Fruit fly (Drosophila melanogaster) whole organism, embryonic: ENCODE results near the gene CG34303.

Experiments used
- Ada2b ChIP-seq: fragments of 200-800 bp; sonication (Bioruptor generic); IDR thresholded peaks from 2 replicates; pipeline ENCODE4 v1.3.6; 2022; ENCODE audit warnings: missing biosample characterization, missing genetic modification characterization
- Adf1 ChIP-seq: fragments of 200-800 bp; sonication (Bioruptor generic); IDR thresholded peaks from 2 replicates; pipeline ENCODE4 v1.3.6; 2022; ENCODE audit warnings: missing biosample characterization, missing genetic modification characterization
- Antp ChIP-seq: fragments of 200-800 bp; sonication (Bioruptor generic); optimal IDR thresholded peaks from 3 replicates; lab custom pipeline; 2016; ENCODE audit warnings: missing biosample characterization, missing genetic modification characterization
- Blimp-1 ChIP-seq: fragments of 200-800 bp; sonication (Bioruptor generic); optimal IDR thresholded peaks from 3 replicates; lab custom pipeline; 2018; ENCODE audit warnings: missing biosample characterization, missing genetic modification characterization, mild to moderate bottlenecking, moderate library complexity, missing genetic modification reagents
- CG10543 ChIP-seq: fragments of 200-800 bp; sonication (Bioruptor generic); optimal IDR thresholded peaks from 3 replicates; lab custom pipeline; 2017; ENCODE audit warnings: missing biosample characterization, mild to moderate bottlenecking, missing genetic modification characterization, moderate library complexity
- CG10979 ChIP-seq: fragments of 200-800 bp; sonication (Bioruptor generic); optimal IDR thresholded peaks from 2 replicates; lab custom pipeline; 2018; ENCODE audit warnings: missing biosample characterization, mild to moderate bottlenecking, missing genetic modification characterization, moderate library complexity
- CG11398 ChIP-seq: fragments of 200-800 bp; sonication (Bioruptor generic); optimal IDR thresholded peaks from 2 replicates; lab custom pipeline; 2016; ENCODE audit warnings: missing biosample characterization, missing genetic modification characterization
- CG11504 ChIP-seq: fragments of 200-800 bp; sonication (Bioruptor generic); optimal IDR thresholded peaks from 3 replicates; lab custom pipeline; 2019; ENCODE audit warnings: missing biosample characterization, mild to moderate bottlenecking, missing genetic modification characterization, moderate library complexity
- CG12769 ChIP-seq: fragments of 200-800 bp; sonication (Bioruptor generic); optimal IDR thresholded peaks from 2 replicates; lab custom pipeline; 2019; ENCODE audit warnings: missing biosample characterization, mild to moderate bottlenecking, missing genetic modification characterization, moderate library complexity
- CG13287 ChIP-seq: fragments of 200-800 bp; sonication (Bioruptor generic); IDR thresholded peaks from 2 replicates; pipeline ENCODE4 v1.3.6; 2022; ENCODE audit warnings: missing biosample characterization, missing genetic modification characterization; ENCODE audit not compliant: partially characterized antibody
- CG13424 ChIP-seq: fragments of 200-800 bp; sonication (Bioruptor generic); optimal IDR thresholded peaks from 2 replicates; lab custom pipeline; 2019; ENCODE audit warnings: missing biosample characterization, mild to moderate bottlenecking, missing genetic modification characterization, moderate library complexity
- CG14014 ChIP-seq: fragments of 200-800 bp; sonication (Bioruptor generic); IDR thresholded peaks from 2 replicates; pipeline ENCODE4 v1.3.6; 2022; ENCODE audit warnings: missing biosample characterization, missing genetic modification characterization
- CG1832 ChIP-seq: fragments of 200-800 bp; sonication (Bioruptor generic); optimal IDR thresholded peaks from 2 replicates; lab custom pipeline; 2017; ENCODE audit warnings: missing biosample characterization, mild to moderate bottlenecking, missing genetic modification characterization, inconsistent platforms
- CG2120 ChIP-seq: fragments of 200-800 bp; sonication (Bioruptor generic); optimal IDR thresholded peaks from 3 replicates; lab custom pipeline; 2016; ENCODE audit warnings: missing biosample characterization, missing genetic modification characterization
- CG2678 ChIP-seq: fragments of 200-800 bp; sonication (Bioruptor generic); optimal IDR thresholded peaks from 3 replicates; lab custom pipeline; 2019; ENCODE audit warnings: missing biosample characterization, mild to moderate bottlenecking, missing genetic modification characterization, moderate library complexity
- CG32532 ChIP-seq: fragments of 200-800 bp; sonication (Bioruptor generic); IDR thresholded peaks from 2 replicates; pipeline ENCODE4 v1.3.6; 2022; ENCODE audit warnings: missing biosample characterization, missing genetic modification characterization
- CG32767 ChIP-seq: fragments of 200-800 bp; sonication (Bioruptor generic); IDR thresholded peaks from 2 replicates; pipeline ENCODE4 v1.3.6; 2022; ENCODE audit warnings: missing biosample characterization, missing genetic modification characterization
- CG42726 ChIP-seq: fragments of 200-800 bp; sonication (Bioruptor generic); IDR thresholded peaks from 2 replicates; pipeline ENCODE4 v1.3.6; 2022; ENCODE audit warnings: missing biosample characterization, missing genetic modification characterization; ENCODE audit not compliant: partially characterized antibody
- CG8290 ChIP-seq, 3 experiments: fragments of 200-800 bp; sonication (Bioruptor generic); optimal IDR thresholded peaks; 2 replicates each; lab custom pipeline; 2016 to 2019; ENCODE audit warnings: missing biosample characterization in 3 of 3, missing genetic modification characterization in 3 of 3, mild to moderate bottlenecking in 2 of 3, moderate library complexity in 1 of 3
- CG9932 ChIP-seq: fragments of 200-800 bp; sonication (Bioruptor generic); IDR thresholded peaks from 2 replicates; pipeline ENCODE4 v1.3.6; 2022; ENCODE audit warnings: missing biosample characterization, missing genetic modification characterization
- Dbx ChIP-seq: fragments of 200-800 bp; sonication (Bioruptor generic); IDR thresholded peaks from 3 replicates; pipeline ENCODE4 v1.3.6; 2022; ENCODE audit warnings: missing biosample characterization, missing genetic modification characterization
- Deaf1 ChIP-seq: fragments of 200-800 bp; optimal IDR thresholded peaks from 3 replicates; lab custom pipeline; 2019; ENCODE audit warnings: missing biosample characterization, mild to moderate bottlenecking, missing genetic modification characterization, moderate library complexity
- Dll ChIP-seq: fragments of 200-800 bp; sonication (Bioruptor generic); IDR thresholded peaks from 4 replicates; pipeline ENCODE4 v1.3.6; 2022; ENCODE audit warnings: missing biosample characterization, missing genetic modification characterization; ENCODE audit not compliant: partially characterized antibody
- Drgx ChIP-seq: fragments of 200-800 bp; sonication (Bioruptor generic); IDR thresholded peaks from 2 replicates; pipeline ENCODE4 v1.3.6; 2022; ENCODE audit warnings: missing biosample characterization, missing genetic modification characterization
- Fer3 ChIP-seq: fragments of 200-800 bp; sonication (Bioruptor generic); optimal IDR thresholded peaks from 2 replicates; lab custom pipeline; 2018; ENCODE audit warnings: missing biosample characterization, mild to moderate bottlenecking, missing genetic modification characterization, moderate library complexity
- HLHmδ ChIP-seq: fragments of 200-800 bp; sonication (Bioruptor generic); optimal IDR thresholded peaks from 2 replicates; lab custom pipeline; 2018; ENCODE audit warnings: missing biosample characterization, mild to moderate bottlenecking, missing genetic modification characterization, moderate library complexity
- Hsf ChIP-seq: fragments of 200-800 bp; sonication (Bioruptor generic); optimal IDR thresholded peaks from 3 replicates; lab custom pipeline; 2016; ENCODE audit warnings: missing biosample characterization, missing genetic modification characterization
- MBD-R2 ChIP-seq: fragments of 200-800 bp; sonication (Bioruptor generic); IDR thresholded peaks from 2 replicates; pipeline ENCODE4 v1.3.6; 2022; ENCODE audit warnings: missing biosample characterization, missing genetic modification characterization
- NfI ChIP-seq: fragments of 200-800 bp; sonication (Bioruptor generic); optimal IDR thresholded peaks from 3 replicates; lab custom pipeline; 2018; ENCODE audit warnings: missing biosample characterization, mild to moderate bottlenecking, missing genetic modification characterization, moderate library complexity
- Ptx1 ChIP-seq: fragments of 200-800 bp; sonication (Bioruptor generic); IDR thresholded peaks from 2 replicates; pipeline ENCODE4 v1.3.6; 2022; ENCODE audit warnings: missing biosample characterization, missing genetic modification characterization
- Trl ChIP-seq, 3 experiments: fragments of >200 bp in 2 of 3; fragments of 200-800 bp in 1 of 3; sonication (Bioruptor generic) in 1 of 3; optimal IDR thresholded peaks; 2 replicates in 1 of 3; 3 replicates in 2 of 3; lab custom pipeline; 2016 to 2017; ENCODE audit warnings: missing biosample characterization in 1 of 3, missing genetic modification characterization in 1 of 3
- YL-1 ChIP-seq: fragments of 200-800 bp; sonication (Bioruptor generic); optimal IDR thresholded peaks from 3 replicates; lab custom pipeline; 2017; ENCODE audit warnings: missing biosample characterization, mild to moderate bottlenecking, missing genetic modification characterization
- amos ChIP-seq: fragments of 200-800 bp; sonication (Bioruptor generic); IDR thresholded peaks from 2 replicates; pipeline ENCODE4 v1.3.6; 2022; ENCODE audit warnings: missing biosample characterization, missing genetic modification characterization; ENCODE audit not compliant: partially characterized antibody
- az2 ChIP-seq: fragments of 200-800 bp; sonication (Bioruptor generic); optimal IDR thresholded peaks from 3 replicates; lab custom pipeline; 2016; ENCODE audit warnings: missing biosample characterization, missing genetic modification characterization
- ci ChIP-seq: fragments of 200-800 bp; sonication (Bioruptor generic); IDR thresholded peaks from 3 replicates; pipeline ENCODE4 v1.3.6; 2022; ENCODE audit warnings: missing biosample characterization, missing genetic modification characterization
- dysf ChIP-seq: fragments of 200-800 bp; sonication (Bioruptor generic); IDR thresholded peaks from 3 replicates; pipeline ENCODE4 v1.3.6; 2022; ENCODE audit warnings: missing biosample characterization, missing genetic modification characterization
- ftz-f1 ChIP-seq: fragments of 200-800 bp; sonication (Bioruptor generic); optimal IDR thresholded peaks from 2 replicates; lab custom pipeline; 2016; ENCODE audit warnings: missing biosample characterization, missing genetic modification characterization
- gcm ChIP-seq: fragments of 200-800 bp; sonication (Bioruptor generic); optimal IDR thresholded peaks from 2 replicates; lab custom pipeline; 2019; ENCODE audit warnings: missing biosample characterization, mild to moderate bottlenecking, missing genetic modification characterization, moderate library complexity
- gem ChIP-seq: fragments of 200-800 bp; sonication (Bioruptor generic); optimal IDR thresholded peaks from 2 replicates; lab custom pipeline; 2019; ENCODE audit warnings: missing biosample characterization, mild to moderate bottlenecking, missing genetic modification characterization, moderate library complexity
- h ChIP-seq: fragments of >200 bp; optimal IDR thresholded peaks from 2 replicates; lab custom pipeline; 2017
- hkb ChIP-seq, 2 experiments: fragments of 200-800 bp in 1 of 2; fragments of >200 bp in 1 of 2; sonication (Bioruptor generic) in 1 of 2; IDR thresholded peaks in 1 of 2; optimal IDR thresholded peaks in 1 of 2; 2 replicates each; pipeline versions ENCODE4 v1.3.6 to Lab custom; 2017 to 2022; ENCODE audit warnings: missing biosample characterization in 1 of 2, missing genetic modification characterization in 1 of 2
- insv ChIP-seq, 2 experiments: fragments of 200-800 bp; sonication (Bioruptor generic); optimal IDR thresholded peaks; 3 replicates each; lab custom pipeline; 2016 to 2018; ENCODE audit warnings: missing biosample characterization in 2 of 2, missing genetic modification characterization in 2 of 2
- onecut ChIP-seq: fragments of 200-800 bp; sonication (Bioruptor generic); IDR thresholded peaks from 2 replicates; pipeline ENCODE4 v1.3.6; 2022; ENCODE audit warnings: missing biosample characterization, missing genetic modification characterization
- pros ChIP-seq: fragments of 200-800 bp; sonication (Bioruptor generic); optimal IDR thresholded peaks from 3 replicates; lab custom pipeline; 2019; ENCODE audit warnings: missing biosample characterization, mild to moderate bottlenecking, missing genetic modification characterization, moderate library complexity
- ranshi ChIP-seq: fragments of 200-800 bp; sonication (Bioruptor generic); IDR thresholded peaks from 2 replicates; pipeline ENCODE4 v1.3.6; 2022; ENCODE audit warnings: missing biosample characterization, missing genetic modification characterization
- sd ChIP-seq: fragments of 200-800 bp; sonication (Bioruptor generic); optimal IDR thresholded peaks from 3 replicates; lab custom pipeline; 2018; ENCODE audit warnings: missing biosample characterization, mild to moderate bottlenecking, missing genetic modification characterization, moderate library complexity
- unpg ChIP-seq: fragments of 200-800 bp; sonication (Bioruptor generic); optimal IDR thresholded peaks from 3 replicates; lab custom pipeline; 2018; ENCODE audit warnings: missing biosample characterization, mild to moderate bottlenecking, missing genetic modification characterization, moderate library complexity

CG34303 gene

DNA sequence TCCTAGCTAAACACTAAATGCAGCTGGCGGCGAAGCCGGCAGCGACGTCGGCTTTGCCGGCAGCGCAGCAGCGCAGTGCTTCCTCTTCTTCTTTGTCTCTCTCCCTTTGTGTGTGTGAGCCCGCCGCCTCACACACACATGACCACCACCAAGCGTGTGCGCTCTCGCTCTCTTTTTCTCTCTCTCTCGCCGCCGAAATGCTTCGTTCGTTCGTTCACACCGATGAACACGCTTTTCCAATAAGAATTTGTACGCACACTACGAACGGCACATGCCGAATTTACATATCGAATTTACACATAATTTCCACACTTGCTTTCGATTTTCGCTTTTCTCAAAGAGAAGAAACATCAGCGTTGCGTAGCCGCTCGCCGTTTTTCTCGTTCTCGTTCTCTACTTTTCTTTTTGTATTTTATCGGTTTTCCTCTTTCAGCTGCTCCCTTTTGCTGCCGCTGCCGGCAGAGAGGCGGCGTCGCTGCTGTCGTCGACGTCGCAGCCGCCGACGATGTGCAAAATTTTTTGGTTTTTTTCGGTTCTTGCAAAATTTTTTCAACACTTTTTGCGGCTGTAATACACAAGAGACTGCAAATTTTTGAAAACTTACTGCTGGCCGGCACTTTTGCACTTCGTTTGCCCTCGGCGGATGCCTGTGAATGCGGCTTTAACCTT is 42.3 kb downstream of the CG34303 start (continued):
- TF ChIP-seq CG10543 (GFP tag; lab: Kevin White, UChicago) (peak; percentile 19), MBD-R2 (GFP tag; lab: Robert Waterston, UW) (peak; percentile 26; the same call in 1 of the 2 replicates), CG1832 (GFP tag; lab: Kevin White, UChicago) (peak; percentile 39), CG13287 (GFP tag; lab: Robert Waterston, UW) (peak; percentile 60), amos (peak; percentile 19; the same call in 1 of the 2 replicates), az2 (GFP tag; lab: Kevin White, UChicago) (no peak), Antp (GFP tag; lab: Kevin White, UChicago) (no peak), Fer3 (tag; lab: Kevin White, UChicago) (no peak), NfI (GFP tag; lab: Kevin White, UChicago) (peak; percentile 19), YL-1 (GFP tag; lab: Kevin White, UChicago) (peak; percentile 1), Dbx (peak; percentile 54; the same call in 2 of the 3 replicates), ftz-f1 (GFP tag; lab: Kevin White, UChicago) (no peak), gcm (peak; percentile 32), CG8290 (GFP tag; optimal IDR thresholded peaks at IDR 0.05; lab: Kevin White, UChicago) (no peak), CG8290 (tag; optimal IDR thresholded peaks at IDR 0.05; lab: Kevin White, UChicago) (peak in 1 of 2 experiments; percentile 1), CG2120 (GFP tag; lab: Kevin White, UChicago) (no peak), pros (GFP tag; lab: Kevin White, UChicago) (peak; percentile 46), CG11504 (tag; lab: Kevin White, UChicago) (no peak), Dll (GFP tag; lab: Robert Waterston, UW) (peak; percentile 53; the same call in 2 of the 4 replicates), Ada2b (GFP tag; lab: Robert Waterston, UW) (0 out of 2 replicates have a peak, but pooled peaks have one; percentile 5), CG2678 (tag; lab: Kevin White, UChicago) (peak; percentile 14), hkb (optimal IDR thresholded peaks at IDR 0.05; lab: Kevin White, UChicago) (no peak), hkb (GFP tag; IDR thresholded peaks at IDR 0.05; lab: Robert Waterston, UW) (no peak), CG11398 (GFP tag; lab: Kevin White, UChicago) (no peak), Deaf1 (tag; lab: Kevin White, UChicago) (peak; percentile 89), ci (GFP tag; lab: Robert Waterston, UW) (no peak; the same call in 2 of the 3 replicates), insv (GFP tag; optimal IDR thresholded peaks at IDR 0.05; lab: Kevin White, UChicago) (peak; percentile 94 to 95), Adf1 (GFP tag; lab: Robert Waterston, UW) (peak; percentile 100), CG10979 (tag; lab: Kevin White, UChicago) (no peak), dysf (GFP tag; lab: Robert Waterston, UW) (0 out of 3 replicates have a peak, but pooled peaks have one; percentile 14), sd (tag; lab: Kevin White, UChicago) (peak; percentile 89), Hsf (GFP tag; lab: Kevin White, UChicago) (no peak), CG9932 (GFP tag; lab: Robert Waterston, UW) (0 out of 2 replicates have a peak, but pooled peaks have one; percentile 21), ranshi (no peak), CG32767 (GFP tag; lab: Robert Waterston, UW) (no peak), CG14014 (GFP tag; lab: Robert Waterston, UW) (0 out of 2 replicates have a peak, but pooled peaks have one; percentile 20), CG42726 (GFP tag; lab: Robert Waterston, UW) (no peak), unpg (GFP tag; lab: Kevin White, UChicago) (no peak), Blimp-1 (GFP tag; lab: Kevin White, UChicago) (peak; percentile 71), Ptx1 (GFP tag; lab: Robert Waterston, UW) (peak; percentile 16; the same call in 1 of the 2 replicates), onecut (GFP tag; lab: Robert Waterston, UW) (peak; percentile 56; the same call in 1 of the 2 replicates), HLHmδ (GFP tag; lab: Kevin White, UChicago) (peak; percentile 0), CG32532 (peak; percentile 60; the same call in 1 of the 2 replicates), Drgx (GFP tag; lab: Robert Waterston, UW) (peak; percentile 52; the same call in 1 of the 2 replicates), Trl (optimal IDR thresholded peaks at IDR 0.05; lab: Kevin White, UChicago) (peak; percentile 97 to 98), Trl (GFP tag; optimal IDR thresholded peaks at IDR 0.05; lab: Kevin White, UChicago) (peak; percentile 2), gem (tag; lab: Kevin White, UChicago) (peak; percentile 6), h (lab: Kevin White, UChicago) (no peak), CG12769 (tag; lab: Kevin White, UChicago) (no peak), CG13424 (tag; lab: Kevin White, UChicago) (peak; percentile 2)
